Worm (Caenorhabditis elegans): Measurements from ENCODE around the gene sec-16A.2.

sec-16A.2 gene

DNA sequence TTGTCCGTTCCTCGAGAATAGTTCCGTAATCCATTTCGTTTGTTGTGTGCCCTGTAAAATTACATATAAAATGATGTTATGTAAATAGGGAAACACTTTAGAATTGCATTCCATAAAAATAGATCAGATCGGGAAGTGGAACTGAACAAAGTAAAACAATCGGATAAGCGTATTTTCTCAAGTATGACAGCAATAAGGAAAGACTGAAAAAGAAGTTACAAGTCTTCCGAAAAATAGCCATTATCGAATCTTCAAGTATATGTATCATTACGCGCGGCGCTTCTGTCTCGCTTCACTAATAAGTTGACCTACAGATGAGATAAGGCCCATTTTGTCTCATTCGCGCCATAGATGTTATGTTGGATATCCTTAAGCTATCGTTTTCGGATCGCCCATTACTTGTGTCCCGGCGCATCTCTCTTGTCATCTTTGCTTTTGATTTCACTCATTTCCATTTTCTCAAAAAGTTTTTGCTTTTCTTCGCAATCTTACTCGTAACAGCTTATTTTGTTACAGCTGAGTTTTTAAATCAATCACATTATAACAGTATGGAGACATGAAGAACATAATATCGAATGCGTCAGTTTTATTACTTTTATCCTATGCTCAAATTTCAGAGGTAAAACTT, 1.8 kb upstream of the sec-16A.2 start, which contains the start of the genes fis-2 and F13B9.2:
TSS of gene fis-2 (minus strand) at position 51 of the 628 bp plus-strand sequence.
TSS of gene F13B9.2 (plus strand) at position 515 of the 628 bp plus-strand sequence.
- no peak for TF ChIP-seq npax-4 (tag; optimal IDR thresholded peaks at IDR 0.05)
- TF ChIP-seq sox-4 (tag; optimal IDR thresholded peaks at IDR 0.05) = no peak
- no peak for TF ChIP-seq che-1 (tag; optimal IDR thresholded peaks at IDR 0.05)
- no peak for TF ChIP-seq lin-11 (tag; optimal IDR thresholded peaks at IDR 0.05)
- TF ChIP-seq zip-5 (tag; optimal IDR thresholded peaks at IDR 0.05) = no peak
- TF ChIP-seq tbx-2 (tag; optimal IDR thresholded peaks at IDR 0.05) = no peak
- no peak for TF ChIP-seq ceh-19 (GFP tag; optimal IDR thresholded peaks at IDR 0.05)
- TF ChIP-seq lim-6 (tag; optimal IDR thresholded peaks at IDR 0.05) = no peak
- TF ChIP-seq pax-1 (tag; optimal IDR thresholded peaks at IDR 0.05) = no peak
- TF ChIP-seq F13H6.1 (tag; optimal IDR thresholded peaks at IDR 0.05) = no peak
- TF ChIP-seq C38D4.7 (GFP tag; optimal IDR thresholded peaks at IDR 0.05) = no peak
- TF ChIP-seq ceh-31 (tag; optimal IDR thresholded peaks at IDR 0.05) = no peak

DNA sequence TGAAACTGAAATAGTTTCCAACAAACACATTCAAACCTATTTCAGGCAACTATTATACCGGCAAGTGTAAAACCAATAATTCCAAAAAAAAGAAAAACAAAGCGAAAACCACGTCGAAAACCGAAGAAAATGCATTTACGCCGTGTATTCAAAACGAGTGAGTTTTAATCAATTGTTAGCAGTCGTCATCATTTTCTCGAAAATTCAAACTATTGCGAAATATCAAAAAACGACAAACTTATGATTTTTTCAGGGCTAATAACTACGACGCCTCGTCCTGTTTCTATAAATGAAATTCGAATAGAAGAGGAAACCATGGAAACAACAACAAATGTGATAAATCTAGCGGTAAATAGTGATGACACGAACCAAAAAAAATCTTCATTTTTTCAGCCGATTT, 885 bp upstream of the sec-16A.2 start:
- no peak for TF ChIP-seq fkh-6 (tag; optimal IDR thresholded peaks at IDR 0.05)
- no peak for TF ChIP-seq rnt-1 (tag; optimal IDR thresholded peaks at IDR 0.05)
- no peak for TF ChIP-seq che-1 (tag; optimal IDR thresholded peaks at IDR 0.05)
- no peak for TF ChIP-seq pqm-1 (tag; optimal IDR thresholded peaks at IDR 0.05)
- TF ChIP-seq nfya-1 (tag; optimal IDR thresholded peaks at IDR 0.05) = no peak
- no peak for TF ChIP-seq pag-3 (tag; optimal IDR thresholded peaks at IDR 0.05; ENCODE audit: borderline replicate concordance)
- TF ChIP-seq pros-1 (tag; optimal IDR thresholded peaks at IDR 0.05) = no peak
- TF ChIP-seq C08G9.2 (tag; optimal IDR thresholded peaks at IDR 0.05) = no peak
- no peak for TF ChIP-seq ceh-45 (GFP tag; IDR thresholded peaks at IDR 0.05)
- TF ChIP-seq dve-1 (tag; optimal IDR thresholded peaks at IDR 0.05) = no peak
- no peak for TF ChIP-seq ztf-16 (tag; optimal IDR thresholded peaks at IDR 0.05)
- no peak for TF ChIP-seq fkh-10 (GFP tag; optimal IDR thresholded peaks at IDR 0.05)

DNA sequence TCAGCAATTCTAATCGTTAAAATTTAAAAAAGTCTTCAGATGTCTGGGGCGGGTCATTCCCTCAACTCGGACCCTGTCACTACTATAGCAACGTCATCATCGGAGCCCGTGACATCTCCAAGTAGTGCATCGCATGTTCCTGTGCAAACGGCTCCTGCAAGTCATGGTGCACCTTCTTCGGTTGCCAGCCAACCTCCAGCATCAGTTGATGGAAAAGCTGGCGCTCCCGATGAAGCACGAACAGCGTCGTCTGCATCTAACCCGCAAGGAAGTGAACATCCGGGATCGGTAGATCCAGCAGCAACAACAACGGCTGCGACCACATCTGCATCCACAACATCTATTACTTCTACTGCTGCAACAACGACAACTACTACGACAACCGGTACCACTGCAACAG, 7.5 kb downstream of the sec-16A.2 start, which contains the start of gene R09F10.3:
TSS of gene R09F10.3 (plus strand) at position 40 of the 400 bp plus-strand sequence.
- TF ChIP-seq unc-55 (GFP tag; optimal IDR thresholded peaks at IDR 0.05) (no peak), C08G9.2 (tag; optimal IDR thresholded peaks at IDR 0.05) (no peak), ztf-16 (tag; optimal IDR thresholded peaks at IDR 0.05) (no peak), sox-4 (tag; optimal IDR thresholded peaks at IDR 0.05) (no peak), tbx-7 (tag; optimal IDR thresholded peaks at IDR 0.05) (no peak), gmeb-2 (tag; optimal IDR thresholded peaks at IDR 0.05) (no peak), che-1 (tag; optimal IDR thresholded peaks at IDR 0.05) (no peak)

DNA sequence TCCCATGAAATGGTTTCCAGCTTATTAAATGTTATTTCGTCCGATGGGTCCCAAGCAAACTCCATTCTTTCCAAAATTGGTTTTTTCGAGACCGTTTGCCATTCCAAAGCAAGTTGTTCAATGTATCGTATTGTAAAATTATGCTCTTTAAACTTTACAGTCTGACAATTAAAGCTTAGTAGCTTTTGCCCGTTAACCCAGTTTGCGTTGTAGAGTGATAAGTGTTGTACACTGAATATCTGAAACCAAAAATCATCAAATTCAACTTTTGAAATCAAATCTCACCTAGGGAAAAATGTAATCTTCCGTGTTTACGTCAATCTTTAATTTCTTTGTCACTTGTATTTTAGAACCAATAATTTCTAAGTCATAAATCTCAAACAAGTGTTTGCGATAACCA, 10.3 kb downstream of the sec-16A.2 start:
- no peak for TF ChIP-seq gmeb-2 (tag; optimal IDR thresholded peaks at IDR 0.05)

DNA sequence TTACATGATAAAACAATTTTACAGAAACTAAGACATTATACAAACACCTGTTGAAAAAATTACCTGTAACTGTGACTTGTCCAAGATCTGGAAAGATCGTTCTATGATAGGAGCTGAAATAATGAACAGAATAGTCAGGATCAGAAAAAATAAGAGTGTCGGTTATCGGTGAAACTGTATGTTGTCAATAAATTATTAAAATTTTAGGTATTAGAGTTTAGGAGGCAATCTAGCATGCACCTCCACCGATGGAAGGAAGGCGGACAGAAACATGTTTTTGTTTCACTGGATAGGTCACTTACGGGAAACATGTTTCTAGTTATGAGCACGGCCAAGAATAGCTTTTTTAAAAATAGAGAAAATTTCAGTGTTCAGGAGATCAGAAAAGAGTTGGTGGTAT, 12.5 kb downstream of the sec-16A.2 start, which contains the start of gene ced-13:
TSS of gene ced-13 (minus strand) at position 101 of the 400 bp plus-strand sequence.
- TF ChIP-seq unc-42 (tag; optimal IDR thresholded peaks at IDR 0.05) (no peak), C08G9.2 (tag; optimal IDR thresholded peaks at IDR 0.05) (no peak), K02D7.2 (tag; optimal IDR thresholded peaks at IDR 0.05) (no peak), fkh-10 (GFP tag; optimal IDR thresholded peaks at IDR 0.05) (no peak), ama-1 (optimal IDR thresholded peaks at IDR 0.05) (no peak), gmeb-2 (tag; optimal IDR thresholded peaks at IDR 0.05) (no peak), elt-4 (tag; optimal IDR thresholded peaks at IDR 0.05) (no peak), npax-4 (tag; optimal IDR thresholded peaks at IDR 0.05) (no peak), che-1 (tag; optimal IDR thresholded peaks at IDR 0.05) (no peak), hlh-6 (tag; optimal IDR thresholded peaks at IDR 0.05) (no peak), ceh-48 (tag; optimal IDR thresholded peaks at IDR 0.05) (no peak), hlh-8 (tag; optimal IDR thresholded peaks at IDR 0.05) (no peak), sox-2 (GFP tag; IDR thresholded peaks at IDR 0.05) (no peak), dve-1 (tag; optimal IDR thresholded peaks at IDR 0.05) (no peak), dmd-4 (tag; optimal IDR thresholded peaks at IDR 0.05; ENCODE audit: borderline replicate concordance) (no peak)

All from whole organism, late embryonic.